Worm (Caenorhabditis elegans) whole organism, young adult: ENCODE results near the gene clec-85.

ENCODE experiments used
- B0035.1 ChIP-seq: sonication (generic microtip); optimal IDR thresholded peaks from 2 replicates; lab custom pipeline; 2016; ENCODE audit warnings: missing genetic modification characterization, mild to moderate bottlenecking, missing compliant biosample characterization, missing genotype, missing genetic modification reagents
- C17E4.6 ChIP-seq: fragments of 200-800 bp; sonication (Bioruptor generic); IDR thresholded peaks from 2 replicates; pipeline ENCODE4 v1.3.6; 2022; ENCODE audit warnings: missing genetic modification reagents, missing genetic modification characterization, missing compliant biosample characterization
- D2030.7 ChIP-seq: fragments of 200-800 bp; sonication (Bioruptor generic); IDR thresholded peaks from 2 replicates; pipeline ENCODE4 v1.3.6; 2022; ENCODE audit warnings: missing genetic modification reagents, missing genetic modification characterization, missing compliant biosample characterization
- F37B4.10 ChIP-seq: fragments of 200-800 bp; sonication (Bioruptor generic); IDR thresholded peaks from 2 replicates; pipeline ENCODE4 v1.3.6; 2022; ENCODE audit warnings: missing genetic modification characterization, missing compliant biosample characterization
- F52B5.7 ChIP-seq: sonication (generic microtip); optimal IDR thresholded peaks from 2 replicates; lab custom pipeline; 2016; ENCODE audit warnings: mild to moderate bottlenecking, missing genetic modification characterization, missing compliant biosample characterization
- F57C9.4 ChIP-seq: sonication (generic microtip); optimal IDR thresholded peaks from 2 replicates; lab custom pipeline; 2017; ENCODE audit warnings: mild to moderate bottlenecking, missing genetic modification characterization, missing compliant biosample characterization
- K12H6.12 ChIP-seq: fragments of 200-800 bp; sonication (Bioruptor generic); optimal IDR thresholded peaks from 2 replicates; lab custom pipeline; 2018; ENCODE audit warnings: mild to moderate bottlenecking, missing genetic modification characterization, missing compliant biosample characterization
- T07F8.4 ChIP-seq: sonication (generic microtip); optimal IDR thresholded peaks from 2 replicates; lab custom pipeline; 2016; ENCODE audit warnings: mild to moderate bottlenecking, missing genetic modification characterization, moderate library complexity, missing compliant biosample characterization
- T26A5.8 ChIP-seq: sonication (generic microtip); optimal IDR thresholded peaks from 2 replicates; lab custom pipeline; 2016; ENCODE audit warnings: missing genetic modification characterization, missing compliant biosample characterization
- Y56A3A.18 ChIP-seq: fragments of 200-800 bp; sonication (Bioruptor generic); IDR thresholded peaks from 2 replicates; pipeline ENCODE4 v1.3.6; 2022; ENCODE audit warnings: missing genetic modification reagents, missing genetic modification characterization, missing compliant biosample characterization
- Y67H2A.10 ChIP-seq: fragments of 200-800 bp; sonication (Bioruptor generic); conservative IDR thresholded peaks from 2 replicates; pipeline ENCODE4 v1.3.6; 2022; ENCODE audit warnings: missing genetic modification reagents, missing genetic modification characterization, missing compliant biosample characterization
- akir-1 ChIP-seq: fragments of 200-800 bp; sonication (Bioruptor generic); optimal IDR thresholded peaks from 2 replicates; lab custom pipeline; 2018; ENCODE audit warnings: mild to moderate bottlenecking, missing genetic modification characterization, moderate library complexity, missing compliant biosample characterization
- ama-1 ChIP-seq, 3 experiments: fragments of 150-350 bp in 1 of 3; sonication (generic microtip) in 2 of 3; optimal IDR thresholded peaks; 2 replicates each; lab custom pipeline; 2014 to 2018; ENCODE audit warnings: missing biosample characterization in 2 of 3, missing genetic modification characterization in 2 of 3, missing genetic modification reagents in 2 of 3
- aptf-3 ChIP-seq: fragments of 200-800 bp; sonication (Bioruptor generic); IDR thresholded peaks from 2 replicates; pipeline ENCODE4 v1.3.6; 2022; ENCODE audit warnings: missing genetic modification characterization, missing compliant biosample characterization
- athp-1 ChIP-seq: sonication (generic microtip); optimal IDR thresholded peaks from 2 replicates; lab custom pipeline; 2017; ENCODE audit warnings: mild to moderate bottlenecking, missing genetic modification characterization, missing compliant biosample characterization
- attf-5 ChIP-seq: fragments of 200-800 bp; sonication (Bioruptor generic); optimal IDR thresholded peaks from 2 replicates; lab custom pipeline; 2018; ENCODE audit warnings: mild to moderate bottlenecking, missing genetic modification characterization, missing compliant biosample characterization
- cebp-1 ChIP-seq, 2 experiments: fragments of 200-800 bp in 1 of 2; sonication (Bioruptor generic) in 1 of 2; sonication (generic microtip) in 1 of 2; IDR thresholded peaks in 1 of 2; optimal IDR thresholded peaks in 1 of 2; 2 replicates each; pipeline versions ENCODE4 v1.3.6 to Lab custom; 2017 to 2022; ENCODE audit warnings: missing compliant biosample characterization in 2 of 2, missing genetic modification characterization in 2 of 2, mild to moderate bottlenecking in 1 of 2, missing genetic modification reagents in 1 of 2, moderate library complexity in 1 of 2
- cebp-2 ChIP-seq: fragments of 200-800 bp; sonication (Bioruptor generic); IDR thresholded peaks from 2 replicates; pipeline ENCODE4 v1.3.6; 2022; ENCODE audit warnings: missing genetic modification characterization, missing compliant biosample characterization
- ceh-100 ChIP-seq: fragments of 200-800 bp; sonication (Bioruptor generic); IDR thresholded peaks from 2 replicates; pipeline ENCODE4 v1.3.6; 2022; ENCODE audit warnings: missing genetic modification reagents, missing genetic modification characterization, missing compliant biosample characterization
- ceh-40 ChIP-seq: fragments of 200-800 bp; sonication (Bioruptor generic); IDR thresholded peaks from 2 replicates; pipeline ENCODE4 v1.3.6; 2022; ENCODE audit warnings: missing genetic modification characterization, missing compliant biosample characterization
- ceh-58 ChIP-seq: fragments of 200-800 bp; sonication (Bioruptor generic); IDR thresholded peaks from 2 replicates; pipeline ENCODE4 v1.3.6; 2022; ENCODE audit warnings: missing genetic modification characterization, missing compliant biosample characterization
- ceh-79 ChIP-seq: sonication (generic microtip); optimal IDR thresholded peaks from 2 replicates; lab custom pipeline; 2017; ENCODE audit warnings: mild to moderate bottlenecking, missing genetic modification characterization, missing compliant biosample characterization
- die-1 ChIP-seq: sonication (generic microtip); optimal IDR thresholded peaks from 2 replicates; lab custom pipeline; 2016; ENCODE audit warnings: missing genotype, mild to moderate bottlenecking, missing genetic modification characterization, missing compliant biosample characterization
- efl-1 ChIP-seq: fragments of 150-350 bp; optimal IDR thresholded peaks from 2 replicates; lab custom pipeline; 2014; ENCODE audit warnings: missing biosample characterization, missing genetic modification reagents, missing genetic modification characterization
- egrh-3 ChIP-seq: fragments of 200-800 bp; sonication (Bioruptor generic); IDR thresholded peaks from 2 replicates; pipeline ENCODE4 v1.3.6; 2022; ENCODE audit warnings: missing genetic modification reagents, missing genetic modification characterization, missing compliant biosample characterization
- ets-4 ChIP-seq: fragments of 200-800 bp; sonication (Bioruptor generic); optimal IDR thresholded peaks from 2 replicates; lab custom pipeline; 2018; ENCODE audit warnings: mild to moderate bottlenecking, missing genetic modification characterization, missing compliant biosample characterization
- gei-17 ChIP-seq: fragments of 200-800 bp; sonication (Bioruptor generic); optimal IDR thresholded peaks from 2 replicates; lab custom pipeline; 2018; ENCODE audit warnings: mild to moderate bottlenecking, missing genetic modification characterization, missing compliant biosample characterization
- hlh-12 ChIP-seq: sonication (generic microtip); optimal IDR thresholded peaks from 2 replicates; lab custom pipeline; 2016; ENCODE audit warnings: missing genetic modification characterization, missing compliant biosample characterization
- let-526 ChIP-seq: fragments of 200-800 bp; sonication (Bioruptor generic); IDR thresholded peaks from 2 replicates; pipeline ENCODE4 v1.3.6; 2022; ENCODE audit warnings: missing genetic modification reagents, missing genetic modification characterization, missing compliant biosample characterization
- madf-6 ChIP-seq: fragments of 200-800 bp; sonication (Bioruptor generic); IDR thresholded peaks from 2 replicates; pipeline ENCODE4 v1.3.6; 2022; ENCODE audit warnings: missing genetic modification reagents, missing genetic modification characterization, missing compliant biosample characterization
- madf-8 ChIP-seq: fragments of 200-800 bp; sonication (Bioruptor generic); conservative IDR thresholded peaks from 2 replicates; pipeline ENCODE4 v1.3.6; 2022; ENCODE audit warnings: missing genetic modification reagents, missing genetic modification characterization, missing compliant biosample characterization
- mcd-1 ChIP-seq: fragments of 200-800 bp; sonication (Bioruptor generic); IDR thresholded peaks from 2 replicates; pipeline ENCODE4 v1.3.6; 2022; ENCODE audit warnings: missing genetic modification reagents, missing genetic modification characterization, missing compliant biosample characterization
- nfyb-1 ChIP-seq: fragments of 200-800 bp; sonication (Bioruptor generic); IDR thresholded peaks from 2 replicates; pipeline ENCODE4 v1.3.6; 2022; ENCODE audit warnings: missing genetic modification reagents, missing genetic modification characterization, missing compliant biosample characterization
- nhr-27 ChIP-seq: fragments of 200-800 bp; sonication (Bioruptor generic); optimal IDR thresholded peaks from 2 replicates; lab custom pipeline; 2018; ENCODE audit warnings: mild to moderate bottlenecking, missing genetic modification characterization, moderate library complexity, missing compliant biosample characterization
- rcor-1 ChIP-seq: fragments of 200-800 bp; sonication (Bioruptor generic); IDR thresholded peaks from 2 replicates; pipeline ENCODE4 v1.3.6; 2022; ENCODE audit warnings: missing genetic modification reagents, missing genetic modification characterization, missing compliant biosample characterization
- repo-1 ChIP-seq: sonication (generic microtip); optimal IDR thresholded peaks from 2 replicates; lab custom pipeline; 2017; ENCODE audit warnings: mild to moderate bottlenecking, missing genetic modification characterization, missing compliant biosample characterization
- sdz-38 ChIP-seq: sonication (generic microtip); optimal IDR thresholded peaks from 2 replicates; lab custom pipeline; 2016; ENCODE audit warnings: missing genotype, missing genetic modification characterization, missing compliant biosample characterization
- snpc-1.3 ChIP-seq: sonication (generic microtip); optimal IDR thresholded peaks from 2 replicates; lab custom pipeline; 2017; ENCODE audit warnings: missing genetic modification characterization, mild to moderate bottlenecking, missing compliant biosample characterization, antibody characterized with exemption, moderate library complexity, missing genotype, missing genetic modification reagents; ENCODE audit not compliant: insufficient read depth
- snpc-4 ChIP-seq, 5 experiments: fragments of 150-350 bp in 1 of 5; sonication (generic microtip) in 4 of 5; optimal IDR thresholded peaks; 2 replicates each; lab custom pipeline; 2014 to 2018; ENCODE audit warnings: missing genetic modification characterization in 5 of 5, missing biosample characterization in 3 of 5, antibody characterized with exemption in 2 of 5, mild to moderate bottlenecking in 2 of 5, missing compliant biosample characterization in 2 of 5, missing genotype in 2 of 5, moderate library complexity in 2 of 5, missing genetic modification reagents in 1 of 5
- sptf-2 ChIP-seq: fragments of 200-800 bp; sonication (Bioruptor generic); optimal IDR thresholded peaks from 2 replicates; lab custom pipeline; 2018; ENCODE audit warnings: mild to moderate bottlenecking, missing genetic modification characterization, missing compliant biosample characterization
- tbp1 ChIP-seq: fragments of 200-800 bp; sonication (Bioruptor generic); optimal IDR thresholded peaks from 2 replicates; lab custom pipeline; 2018; ENCODE audit warnings: mild to moderate bottlenecking, missing genetic modification characterization, missing compliant biosample characterization
- tbx-9 ChIP-seq: sonication (generic microtip); optimal IDR thresholded peaks from 2 replicates; lab custom pipeline; 2016; ENCODE audit warnings: borderline replicate concordance, missing genetic modification characterization, inconsistent platforms, missing compliant biosample characterization
- tlf-1 ChIP-seq: fragments of 200-800 bp; sonication (Bioruptor generic); optimal IDR thresholded peaks from 2 replicates; lab custom pipeline; 2018; ENCODE audit warnings: mild to moderate bottlenecking, missing genetic modification characterization, missing compliant biosample characterization
- zfh-2 ChIP-seq: fragments of 200-800 bp; sonication (Bioruptor generic); conservative IDR thresholded peaks from 2 replicates; pipeline ENCODE4 v1.3.6; 2022; ENCODE audit warnings: missing genetic modification reagents, missing genetic modification characterization, missing compliant biosample characterization
- ztf-18 ChIP-seq: sonication (generic microtip); optimal IDR thresholded peaks from 2 replicates; lab custom pipeline; 2016; ENCODE audit warnings: missing genotype, mild to moderate bottlenecking, missing genetic modification characterization, missing compliant biosample characterization
- ztf-26 ChIP-seq: sonication (generic microtip); optimal IDR thresholded peaks from 2 replicates; lab custom pipeline; 2017; ENCODE audit warnings: missing genetic modification characterization, missing compliant biosample characterization
- ztf-28 ChIP-seq: fragments of 200-800 bp; sonication (Bioruptor generic); IDR thresholded peaks from 2 replicates; pipeline ENCODE4 v1.3.6; 2022; ENCODE audit warnings: missing genetic modification reagents, missing genetic modification characterization, missing compliant biosample characterization

The clec-85 gene

ce11 chrIV:2805525-2805924 is 45.2 kb upstream of the clec-85 start, which contains the start of gene Y54G2A.45 (continued):
- TF ChIP-seq tbp1 (GFP tag; lab: Kevin White, UChicago) (peak; percentile 94), ets-4 (GFP tag; lab: Kevin White, UChicago) (peak; percentile 48), cebp-2 (GFP tag; lab: Robert Waterston, UW) (no peak), athp-1 (tag; lab: Kevin White, UChicago) (peak; percentile 60), ztf-28 (GFP tag; lab: Robert Waterston, UW) (no peak), sptf-2 (GFP tag; lab: Kevin White, UChicago) (peak; percentile 84), mcd-1 (peak; percentile 65), madf-6 (GFP tag; lab: Robert Waterston, UW) (peak; percentile 64), nhr-27 (tag; lab: Kevin White, UChicago) (no peak), nfyb-1 (GFP tag; lab: Robert Waterston, UW) (peak; percentile 78), T07F8.4 (tag; lab: Kevin White, UChicago) (peak; percentile 76), hlh-12 (tag; lab: Kevin White, UChicago) (peak; percentile 20), ztf-18 (tag; lab: Kevin White, UChicago) (peak; percentile 84), aptf-3 (GFP tag; lab: Robert Waterston, UW) (no peak), ceh-58 (GFP tag; lab: Robert Waterston, UW) (no peak), tbx-9 (tag; lab: Kevin White, UChicago) (no peak), T26A5.8 (tag; lab: Kevin White, UChicago) (peak; percentile 48), F37B4.10 (GFP tag; lab: Robert Waterston, UW) (no peak), madf-8 (GFP tag; lab: Robert Waterston, UW) (no peak; the same call in 1 of the 2 replicates), ceh-79 (tag; lab: Kevin White, UChicago) (no peak), efl-1 (peak; percentile 13), tlf-1 (GFP tag; lab: Kevin White, UChicago) (peak; percentile 52), let-526 (GFP tag; lab: Robert Waterston, UW) (no peak), B0035.1 (tag; lab: Kevin White, UChicago) (peak; percentile 50), D2030.7 (GFP tag; lab: Robert Waterston, UW) (peak; percentile 74), rcor-1 (GFP tag; lab: Robert Waterston, UW) (peak; percentile 66), akir-1 (GFP tag; lab: Kevin White, UChicago) (no peak), ztf-26 (tag; lab: Kevin White, UChicago) (peak; percentile 43), zfh-2 (GFP tag; lab: Robert Waterston, UW) (peak; percentile 56; the same call in 1 of the 2 replicates), cebp-1 (GFP tag; IDR thresholded peaks at IDR 0.05; lab: Robert Waterston, UW) (no peak), cebp-1 (tag; optimal IDR thresholded peaks at IDR 0.05; lab: Kevin White, UChicago) (peak; percentile 74), Y56A3A.18 (GFP tag; lab: Robert Waterston, UW) (peak; percentile 90; the same call in 1 of the 2 replicates)
- TF ChIP-seq, all 124 proteins: peak for 81

- TF ChIP-seq ceh-100 (GFP tag; lab: Robert Waterston, UW) (no peak), ama-1 (optimal IDR thresholded peaks at IDR 0.05; lab: Kevin White, UChicago) (no peak), ama-1 (GFP tag; optimal IDR thresholded peaks at IDR 0.05; lab: Kevin White, UChicago) (no peak), attf-5 (GFP tag; lab: Kevin White, UChicago) (no peak), F57C9.4 (tag; lab: Kevin White, UChicago) (no peak), snpc-4 (GFP tag; optimal IDR thresholded peaks at IDR 0.05; lab: Kevin White, UChicago) (no peak), snpc-4 (tag; optimal IDR thresholded peaks at IDR 0.05; lab: Kevin White, UChicago) (peak in 1 of 4 experiments; percentile 31), F52B5.7 (tag; lab: Kevin White, UChicago) (peak; percentile 4), gei-17 (GFP tag; lab: Kevin White, UChicago) (no peak), tlf-1 (GFP tag; lab: Kevin White, UChicago) (no peak), die-1 (no peak), egrh-3 (0 out of 2 replicates have a peak, but pooled peaks have one; percentile 15), aptf-3 (GFP tag; lab: Robert Waterston, UW) (no peak), zfh-2 (GFP tag; lab: Robert Waterston, UW) (peak; percentile 54), tbp1 (GFP tag; lab: Kevin White, UChicago) (peak; percentile 89), repo-1 (no peak), ceh-40 (no peak), Y67H2A.10 (no peak), snpc-1.3 (tag; lab: Kevin White, UChicago) (no peak), sdz-38 (tag; lab: Kevin White, UChicago) (no peak), K12H6.12 (tag; lab: Kevin White, UChicago) (peak; percentile 1), C17E4.6 (GFP tag; lab: Robert Waterston, UW) (no peak)
These were observed 42.5 kb upstream of the clec-85 start for ce11 chrIV:2808154-2808553.
